Worm (Caenorhabditis elegans): Measurements from ENCODE around the gene lin-39.

Gene lin-39

DNA sequence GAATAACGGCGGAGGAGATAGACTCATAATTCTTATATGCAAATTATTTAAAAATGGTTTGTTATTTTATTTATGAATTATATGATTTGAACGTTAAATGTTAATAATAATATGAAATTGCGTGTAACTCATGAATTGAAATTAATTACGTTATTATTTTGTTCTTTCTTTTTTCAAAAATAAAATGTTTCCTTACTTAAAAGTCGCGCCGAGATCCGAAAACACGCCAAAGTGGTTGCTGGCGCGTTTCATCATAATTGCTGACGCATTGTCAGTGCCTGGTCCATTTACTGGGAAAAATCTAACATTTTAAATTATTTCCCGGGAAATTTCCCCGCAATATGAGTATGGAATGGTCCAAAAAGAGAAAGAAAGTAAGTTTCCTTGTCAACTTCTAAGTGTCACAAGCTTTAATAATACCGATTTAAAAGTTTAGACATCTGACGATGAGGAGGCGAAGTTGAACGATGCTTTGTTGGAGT, 37.0 kb downstream of the lin-39 start, which contains the start of the genes C07H6.9 and sap-140 (continued):
- no peak for TF ChIP-seq sea-2 (GFP tag; IDR thresholded peaks at IDR 0.05)
- no peak for TF ChIP-seq ztf-28 (GFP tag; IDR thresholded peaks at IDR 0.05)
- no peak for TF ChIP-seq madf-10 (tag; optimal IDR thresholded peaks at IDR 0.05)
- TF ChIP-seq F23B12.7 (tag; optimal IDR thresholded peaks at IDR 0.05; ENCODE audit: insufficient read depth) = no peak
- no peak for TF ChIP-seq athp-1 (tag; optimal IDR thresholded peaks at IDR 0.05)
- no peak for TF ChIP-seq nhr-27 (tag; optimal IDR thresholded peaks at IDR 0.05)
- no peak for TF ChIP-seq die-1 (tag; optimal IDR thresholded peaks at IDR 0.05)
- TF ChIP-seq Y53F4B.3 (GFP tag; IDR thresholded peaks at IDR 0.05) = no peak
- TF ChIP-seq pbrm-1 (GFP tag; IDR thresholded peaks at IDR 0.05) = peak; percentile 64; the same call in 1 of the 2 replicates
- TF ChIP-seq hmg-1.2 (GFP tag; IDR thresholded peaks at IDR 0.05) = peak; percentile 48
- no peak for TF ChIP-seq dpff-1 (tag; optimal IDR thresholded peaks at IDR 0.05)
- peak in 1 of 2 experiments; percentile 14 for TF ChIP-seq let-607 (tag; optimal IDR thresholded peaks at IDR 0.05)
- no peak for TF ChIP-seq F57A8.1 (GFP tag; optimal IDR thresholded peaks at IDR 0.05)
- TF ChIP-seq nhr-179 (tag; optimal IDR thresholded peaks at IDR 0.05) = no peak
- TF ChIP-seq bed-1 (GFP tag; IDR thresholded peaks at IDR 0.05) = no peak
- TF ChIP-seq gei-17 (GFP tag; optimal IDR thresholded peaks at IDR 0.05) = no peak
- no peak for TF ChIP-seq ama-1 (optimal IDR thresholded peaks at IDR 0.05)
- no peak for TF ChIP-seq ama-1 (GFP tag; optimal IDR thresholded peaks at IDR 0.05)
- no peak for TF ChIP-seq egl-18 (GFP tag; IDR thresholded peaks at IDR 0.05)
- peak; percentile 11; the same call in 1 of the 2 replicates for TF ChIP-seq K11D2.4 (GFP tag; IDR thresholded peaks at IDR 0.05)
- TF ChIP-seq dox-1 (GFP tag; IDR thresholded peaks at IDR 0.05) = peak; percentile 83
- TF ChIP-seq lsl-1 (GFP tag; optimal IDR thresholded peaks at IDR 0.05) = peak; percentile 65
- TF ChIP-seq ztf-22 (GFP tag; optimal IDR thresholded peaks at IDR 0.05) = no peak
- TF ChIP-seq hrde-1 (tag; optimal IDR thresholded peaks at IDR 0.05; ENCODE audit: borderline replicate concordance) = no peak
- no peak for TF ChIP-seq fkh-3 (tag; optimal IDR thresholded peaks at IDR 0.05)
- TF ChIP-seq F33H1.4 (GFP tag; IDR thresholded peaks at IDR 0.05) = peak; percentile 66
- no peak for TF ChIP-seq hlh-26 (GFP tag; conservative IDR thresholded peaks at IDR 0.05)
- no peak for TF ChIP-seq B0019.2 (GFP tag; conservative IDR thresholded peaks at IDR 0.05)
- TF ChIP-seq mel-28 (tag; optimal IDR thresholded peaks at IDR 0.05; ENCODE audit: borderline replicate concordance) = no peak
- TF ChIP-seq hsf-1 (GFP tag; IDR thresholded peaks at IDR 0.05) = no peak
- no peak for TF ChIP-seq ztf-25 (GFP tag; IDR thresholded peaks at IDR 0.05)
- TF ChIP-seq lir-1 (GFP tag; conservative IDR thresholded peaks at IDR 0.05) = no peak
- TF ChIP-seq Y56A3A.18 (GFP tag; IDR thresholded peaks at IDR 0.05) = no peak
- peak; percentile 10 for TF ChIP-seq nhr-80 (tag; optimal IDR thresholded peaks at IDR 0.05)
- no peak for TF ChIP-seq sptf-2 (GFP tag; optimal IDR thresholded peaks at IDR 0.05)
- TF ChIP-seq mxl-1 (tag; optimal IDR thresholded peaks at IDR 0.05) = no peak
- TF ChIP-seq egl-44 (GFP tag; IDR thresholded peaks at IDR 0.05) = no peak
- TF ChIP-seq F39B2.1 (GFP tag; IDR thresholded peaks at IDR 0.05) = no peak
- peak; percentile 95 for TF ChIP-seq ztf-18 (tag; optimal IDR thresholded peaks at IDR 0.05)
- peak; percentile 83; the same call in 1 of the 2 replicates for TF ChIP-seq Y53G8AR.9 (GFP tag; conservative IDR thresholded peaks at IDR 0.05)
- no peak for TF ChIP-seq him-1 (tag; optimal IDR thresholded peaks at IDR 0.05)
- TF ChIP-seq mes-4 (tag; optimal IDR thresholded peaks at IDR 0.05) = no peak
- TF ChIP-seq lin-40 (tag; optimal IDR thresholded peaks at IDR 0.05) = peak; percentile 77
- no peak for TF ChIP-seq rec-8 (tag; optimal IDR thresholded peaks at IDR 0.05)
- no peak for TF ChIP-seq zfh-2 (GFP tag; conservative IDR thresholded peaks at IDR 0.05)
- TF ChIP-seq C17E4.6 (GFP tag; IDR thresholded peaks at IDR 0.05) = no peak
- TF ChIP-seq ceh-91 (GFP tag; IDR thresholded peaks at IDR 0.05) = peak; percentile 53
- TF ChIP-seq aptf-2 (GFP tag; conservative IDR thresholded peaks at IDR 0.05) = no peak
- no peak for TF ChIP-seq ccch-3 (GFP tag; optimal IDR thresholded peaks at IDR 0.05)
